Worm (Caenorhabditis elegans) whole organism, young adult: ENCODE results near the gene F19F10.1.

ENCODE experiments used
- B0019.2 ChIP-seq: fragments of 200-800 bp; sonication (Bioruptor generic); conservative IDR thresholded peaks from 2 replicates; pipeline ENCODE4 v1.3.6; 2022; ENCODE audit warnings: missing genetic modification reagents, missing genetic modification characterization, missing compliant biosample characterization
- C06A6.2 ChIP-seq: fragments of 200-800 bp; sonication (Bioruptor generic); conservative IDR thresholded peaks from 2 replicates; pipeline ENCODE4 v1.3.6; 2022; ENCODE audit warnings: missing genetic modification characterization, missing compliant biosample characterization
- F49E8.2 ChIP-seq: sonication (generic microtip); optimal IDR thresholded peaks from 3 replicates; lab custom pipeline; 2017; ENCODE audit warnings: missing genetic modification characterization, mild to moderate bottlenecking, missing compliant biosample characterization, antibody characterized with exemption, moderate library complexity; ENCODE audit not compliant: insufficient read depth
- K12H6.12 ChIP-seq: fragments of 200-800 bp; sonication (Bioruptor generic); optimal IDR thresholded peaks from 2 replicates; lab custom pipeline; 2018; ENCODE audit warnings: mild to moderate bottlenecking, missing genetic modification characterization, missing compliant biosample characterization
- T26A5.8 ChIP-seq: sonication (generic microtip); optimal IDR thresholded peaks from 2 replicates; lab custom pipeline; 2016; ENCODE audit warnings: missing genetic modification characterization, missing compliant biosample characterization
- Y53G8AR.9 ChIP-seq: fragments of 200-800 bp; sonication (Bioruptor generic); conservative IDR thresholded peaks from 2 replicates; pipeline ENCODE4 v1.3.6; 2022; ENCODE audit warnings: missing genetic modification reagents, missing genetic modification characterization, missing compliant biosample characterization
- Y56A3A.18 ChIP-seq: fragments of 200-800 bp; sonication (Bioruptor generic); IDR thresholded peaks from 2 replicates; pipeline ENCODE4 v1.3.6; 2022; ENCODE audit warnings: missing genetic modification reagents, missing genetic modification characterization, missing compliant biosample characterization
- aptf-3 ChIP-seq: fragments of 200-800 bp; sonication (Bioruptor generic); IDR thresholded peaks from 2 replicates; pipeline ENCODE4 v1.3.6; 2022; ENCODE audit warnings: missing genetic modification characterization, missing compliant biosample characterization
- cebp-1 ChIP-seq, 2 experiments: fragments of 200-800 bp in 1 of 2; sonication (Bioruptor generic) in 1 of 2; sonication (generic microtip) in 1 of 2; IDR thresholded peaks in 1 of 2; optimal IDR thresholded peaks in 1 of 2; 2 replicates each; pipeline versions ENCODE4 v1.3.6 to Lab custom; 2017 to 2022; ENCODE audit warnings: missing compliant biosample characterization in 2 of 2, missing genetic modification characterization in 2 of 2, mild to moderate bottlenecking in 1 of 2, missing genetic modification reagents in 1 of 2, moderate library complexity in 1 of 2
- ceh-58 ChIP-seq: fragments of 200-800 bp; sonication (Bioruptor generic); IDR thresholded peaks from 2 replicates; pipeline ENCODE4 v1.3.6; 2022; ENCODE audit warnings: missing genetic modification characterization, missing compliant biosample characterization
- chd-7 ChIP-seq: sonication (generic microtip); optimal IDR thresholded peaks from 2 replicates; lab custom pipeline; 2016; ENCODE audit warnings: mild to moderate bottlenecking, missing genetic modification characterization, moderate library complexity, missing compliant biosample characterization
- dpff-1 ChIP-seq: sonication (generic microtip); optimal IDR thresholded peaks from 2 replicates; lab custom pipeline; 2017; ENCODE audit warnings: mild to moderate bottlenecking, missing genetic modification characterization, missing compliant biosample characterization
- ets-4 ChIP-seq: fragments of 200-800 bp; sonication (Bioruptor generic); optimal IDR thresholded peaks from 2 replicates; lab custom pipeline; 2018; ENCODE audit warnings: mild to moderate bottlenecking, missing genetic modification characterization, missing compliant biosample characterization
- fkh-3 ChIP-seq: sonication (generic microtip); optimal IDR thresholded peaks from 2 replicates; lab custom pipeline; 2016; ENCODE audit warnings: mild to moderate bottlenecking, missing genetic modification characterization, missing compliant biosample characterization
- hlh-26 ChIP-seq: fragments of 200-800 bp; sonication (Bioruptor generic); conservative IDR thresholded peaks from 2 replicates; pipeline ENCODE4 v1.3.6; 2022; ENCODE audit warnings: missing genetic modification reagents, missing genetic modification characterization, missing compliant biosample characterization
- hsf-1 ChIP-seq: fragments of 200-800 bp; sonication (Bioruptor generic); IDR thresholded peaks from 2 replicates; pipeline ENCODE4 v1.3.6; 2022; ENCODE audit warnings: missing genetic modification reagents, missing genetic modification characterization, missing compliant biosample characterization
- lin-26 ChIP-seq: fragments of 200-800 bp; sonication (Bioruptor generic); IDR thresholded peaks from 2 replicates; pipeline ENCODE4 v1.3.6; 2022; ENCODE audit warnings: missing genetic modification reagents, missing genetic modification characterization, missing compliant biosample characterization
- lin-40 ChIP-seq: sonication (generic microtip); optimal IDR thresholded peaks from 2 replicates; lab custom pipeline; 2016; ENCODE audit warnings: missing genetic modification characterization, mild to moderate bottlenecking, missing compliant biosample characterization, missing genotype, missing genetic modification reagents
- lsl-1 ChIP-seq: fragments of 200-800 bp; sonication (Bioruptor generic); optimal IDR thresholded peaks from 2 replicates; lab custom pipeline; 2018; ENCODE audit warnings: mild to moderate bottlenecking, missing genetic modification characterization, moderate library complexity, missing compliant biosample characterization
- madf-6 ChIP-seq: fragments of 200-800 bp; sonication (Bioruptor generic); IDR thresholded peaks from 2 replicates; pipeline ENCODE4 v1.3.6; 2022; ENCODE audit warnings: missing genetic modification reagents, missing genetic modification characterization, missing compliant biosample characterization
- nfya-1 ChIP-seq: sonication (generic microtip); optimal IDR thresholded peaks from 2 replicates; lab custom pipeline; 2017; ENCODE audit warnings: antibody characterized with exemption, missing compliant biosample characterization, missing genetic modification characterization, borderline replicate concordance; ENCODE audit not compliant: insufficient read depth
- nhr-27 ChIP-seq: fragments of 200-800 bp; sonication (Bioruptor generic); optimal IDR thresholded peaks from 2 replicates; lab custom pipeline; 2018; ENCODE audit warnings: mild to moderate bottlenecking, missing genetic modification characterization, moderate library complexity, missing compliant biosample characterization
- nhr-90 ChIP-seq: sonication (generic microtip); optimal IDR thresholded peaks from 2 replicates; lab custom pipeline; 2016; ENCODE audit warnings: missing genotype, mild to moderate bottlenecking, missing genetic modification characterization, missing compliant biosample characterization
- rpc-1 ChIP-seq, 2 experiments: fragments of 150-350 bp in 1 of 2; sonication (generic microtip) in 1 of 2; optimal IDR thresholded peaks; 2 replicates each; lab custom pipeline; 2014 to 2018; ENCODE audit warnings: missing biosample characterization in 1 of 2, missing genetic modification characterization in 1 of 2, missing genetic modification reagents in 1 of 2, missing genotype in 1 of 2
- sdz-38 ChIP-seq: sonication (generic microtip); optimal IDR thresholded peaks from 2 replicates; lab custom pipeline; 2016; ENCODE audit warnings: missing genotype, missing genetic modification characterization, missing compliant biosample characterization
- snpc-3.4 ChIP-seq: sonication (generic microtip); optimal IDR thresholded peaks from 2 replicates; lab custom pipeline; 2017; ENCODE audit warnings: missing genetic modification characterization, mild to moderate bottlenecking, missing compliant biosample characterization, antibody characterized with exemption, moderate library complexity, missing genotype, missing genetic modification reagents
- snpc-4 ChIP-seq, 5 experiments: fragments of 150-350 bp in 1 of 5; sonication (generic microtip) in 4 of 5; optimal IDR thresholded peaks; 2 replicates each; lab custom pipeline; 2014 to 2018; ENCODE audit warnings: missing genetic modification characterization in 5 of 5, missing biosample characterization in 3 of 5, antibody characterized with exemption in 2 of 5, mild to moderate bottlenecking in 2 of 5, missing compliant biosample characterization in 2 of 5, missing genotype in 2 of 5, moderate library complexity in 2 of 5, missing genetic modification reagents in 1 of 5
- sptf-2 ChIP-seq: fragments of 200-800 bp; sonication (Bioruptor generic); optimal IDR thresholded peaks from 2 replicates; lab custom pipeline; 2018; ENCODE audit warnings: mild to moderate bottlenecking, missing genetic modification characterization, missing compliant biosample characterization
- xnd-1 ChIP-seq: sonication (generic microtip); optimal IDR thresholded peaks from 2 replicates; lab custom pipeline; 2016; ENCODE audit warnings: missing genotype, missing genetic modification reagents, missing genetic modification characterization, missing compliant biosample characterization
- zim-3 ChIP-seq: sonication (generic microtip); optimal IDR thresholded peaks from 2 replicates; lab custom pipeline; 2017; ENCODE audit warnings: mild to moderate bottlenecking, missing genetic modification characterization, moderate library complexity, missing compliant biosample characterization
- ztf-22 ChIP-seq: fragments of 200-800 bp; sonication (Bioruptor generic); optimal IDR thresholded peaks from 2 replicates; lab custom pipeline; 2018; ENCODE audit warnings: mild to moderate bottlenecking, missing genetic modification characterization, moderate library complexity, missing compliant biosample characterization

F19F10.1 gene

ce11 chrV:7551821-7552220 is 11.2 kb upstream of the F19F10.1 start, which contains the start of gene F19F10.3:
Gene F19F10.3, plus strand, starts transcription at chrV:7552121.
- TF ChIP-seq hlh-26 (GFP tag; lab: Robert Waterston, UW) (no peak), nfya-1 (tag; lab: Kevin White, UChicago) (no peak), lin-26 (GFP tag; lab: Robert Waterston, UW) (no peak), nhr-90 (tag; lab: Kevin White, UChicago) (no peak), zim-3 (tag; lab: Kevin White, UChicago) (no peak), xnd-1 (no peak), lin-40 (no peak), Y56A3A.18 (GFP tag; lab: Robert Waterston, UW) (no peak), nhr-27 (tag; lab: Kevin White, UChicago) (no peak), cebp-1 (GFP tag; IDR thresholded peaks at IDR 0.05; lab: Robert Waterston, UW) (no peak), cebp-1 (tag; optimal IDR thresholded peaks at IDR 0.05; lab: Kevin White, UChicago) (no peak)

DNA sequence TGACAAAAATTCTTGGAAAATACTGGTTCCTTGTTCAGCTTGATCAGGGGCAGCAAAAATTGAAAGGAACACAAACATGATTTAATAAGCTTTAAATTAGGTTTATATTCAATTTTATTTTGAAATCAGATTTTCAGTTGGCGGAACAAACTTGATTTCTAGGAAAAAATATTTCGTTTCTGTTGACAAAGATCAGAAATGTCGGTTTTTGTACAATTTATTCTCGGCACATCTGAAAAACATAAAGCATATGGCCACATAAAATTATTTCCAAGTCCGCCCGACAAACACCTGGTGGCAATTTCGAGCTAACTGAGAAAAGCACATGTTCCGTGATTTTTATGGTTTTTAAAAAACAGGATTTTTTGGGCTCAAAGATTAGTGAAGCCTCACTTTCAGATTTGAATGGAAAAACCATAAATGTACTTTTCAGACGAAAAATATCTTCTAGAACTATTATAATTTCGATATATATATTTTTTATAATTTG is 9.1 kb upstream of the F19F10.1 start, which contains the start of gene ttr-10:
Gene ttr-10 (minus strand): TSS at position 51 of the 490 bp plus-strand sequence.
- TF ChIP-seq rpc-1 (optimal IDR thresholded peaks at IDR 0.05; lab: Kevin White, UChicago) (no peak), rpc-1 (tag; optimal IDR thresholded peaks at IDR 0.05; lab: Kevin White, UChicago) (no peak), F49E8.2 (tag; lab: Kevin White, UChicago) (no peak), hsf-1 (GFP tag; lab: Robert Waterston, UW) (no peak), sptf-2 (GFP tag; lab: Kevin White, UChicago) (no peak), ceh-58 (GFP tag; lab: Robert Waterston, UW) (no peak), C06A6.2 (GFP tag; lab: Robert Waterston, UW) (no peak), fkh-3 (no peak), dpff-1 (no peak)

- no peak for TF ChIP-seq T26A5.8 (tag; lab: Kevin White, UChicago)
- no peak for TF ChIP-seq ets-4 (GFP tag; lab: Kevin White, UChicago)
- TF ChIP-seq chd-7 (tag; lab: Kevin White, UChicago) = no peak
- TF ChIP-seq ztf-22 (GFP tag; lab: Kevin White, UChicago) = no peak
- TF ChIP-seq lsl-1 (GFP tag; lab: Kevin White, UChicago) = no peak
- no peak for TF ChIP-seq madf-6 (GFP tag; lab: Robert Waterston, UW)
- no peak for TF ChIP-seq Y53G8AR.9 (GFP tag; lab: Robert Waterston, UW)
- no peak for TF ChIP-seq snpc-3.4 (tag; lab: Kevin White, UChicago)
- TF ChIP-seq K12H6.12 (tag; lab: Kevin White, UChicago) = no peak
- no peak for TF ChIP-seq snpc-4 (GFP tag; optimal IDR thresholded peaks at IDR 0.05; lab: Kevin White, UChicago)
- TF ChIP-seq snpc-4 (tag; optimal IDR thresholded peaks at IDR 0.05; lab: Kevin White, UChicago) = no peak
- TF ChIP-seq aptf-3 (GFP tag; lab: Robert Waterston, UW) = no peak
- no peak for TF ChIP-seq sdz-38 (tag; lab: Kevin White, UChicago)
Observed at ce11 chrV:7555875-7556274, 7.2 kb upstream of the F19F10.1 start.

DNA sequence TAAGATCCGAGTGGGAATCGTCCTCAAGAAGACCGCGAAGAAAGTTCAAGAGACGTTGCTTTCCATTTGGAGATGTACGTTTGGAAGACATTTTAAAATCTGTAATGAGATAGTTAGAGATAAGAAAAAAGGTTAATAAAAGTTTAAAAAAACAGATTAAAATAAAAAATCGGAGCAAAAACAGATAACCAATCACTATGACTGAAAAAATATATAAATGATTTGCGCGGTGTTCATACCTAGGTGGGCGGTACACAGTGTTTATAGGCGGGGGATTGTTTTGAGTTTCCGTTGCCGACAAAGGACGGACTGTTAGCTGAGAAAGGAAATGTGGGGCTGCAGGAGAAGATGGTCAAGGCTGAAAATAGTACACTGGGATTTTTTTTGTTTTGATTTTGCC is 4.4 kb upstream of the F19F10.1 start, which contains the start of gene ets-7:
Gene ets-7 (minus strand): TSS at position 101 of the 400 bp plus-strand sequence.
- no peak for TF ChIP-seq dpff-1
- no peak for TF ChIP-seq lin-26 (GFP tag; lab: Robert Waterston, UW)
- no peak for TF ChIP-seq T26A5.8 (tag; lab: Kevin White, UChicago)
- no peak for TF ChIP-seq fkh-3
- TF ChIP-seq B0019.2 = no peak
